Worm (Caenorhabditis elegans): ENCODE data around the gene tim-1.

Gene tim-1

ce11 chrIII:12247329-12247728 lies 2.6 kb downstream of the tim-1 start:
- TF ChIP-seq ets-7 (tag; optimal IDR thresholded peaks at IDR 0.05) = no peak
- TF ChIP-seq aly-1 (tag; optimal IDR thresholded peaks at IDR 0.05) = no peak
- TF ChIP-seq tra-4 (tag; optimal IDR thresholded peaks at IDR 0.05) = no peak
- TF ChIP-seq ceh-36 (tag; optimal IDR thresholded peaks at IDR 0.05) = no peak
- no peak for TF ChIP-seq B0310.2 (tag; optimal IDR thresholded peaks at IDR 0.05)
- no peak for TF ChIP-seq sea-1 (GFP tag; conservative IDR thresholded peaks at IDR 0.05)
- TF ChIP-seq pes-1 (GFP tag; IDR thresholded peaks at IDR 0.05) = no peak
- TF ChIP-seq F13C5.2 (tag; optimal IDR thresholded peaks at IDR 0.05) = no peak
- TF ChIP-seq hmg-4 (GFP tag; optimal IDR thresholded peaks at IDR 0.05) = no peak
- TF ChIP-seq hmbx-1 (tag; optimal IDR thresholded peaks at IDR 0.05) = no peak
- no peak for TF ChIP-seq ceh-13 (GFP tag; optimal IDR thresholded peaks at IDR 0.05)
- TF ChIP-seq ama-1 (optimal IDR thresholded peaks at IDR 0.05) = no peak
- no peak for TF ChIP-seq flt-1 (GFP tag; IDR thresholded peaks at IDR 0.05)
- no peak for TF ChIP-seq scrt-1 (GFP tag; IDR thresholded peaks at IDR 0.05)
- TF ChIP-seq tbx-37 (GFP tag; conservative IDR thresholded peaks at IDR 0.05) = no peak
- TF ChIP-seq tbx-11 (GFP tag; IDR thresholded peaks at IDR 0.05) = no peak
- TF ChIP-seq hnd-1 (tag; optimal IDR thresholded peaks at IDR 0.05) = no peak

- TF ChIP-seq hnd-1 (tag; optimal IDR thresholded peaks at IDR 0.05) (no peak), F13C5.2 (tag; optimal IDR thresholded peaks at IDR 0.05) (no peak), ceh-36 (tag; optimal IDR thresholded peaks at IDR 0.05) (no peak), hmg-4 (GFP tag; optimal IDR thresholded peaks at IDR 0.05) (no peak), tbx-37 (GFP tag; conservative IDR thresholded peaks at IDR 0.05) (no peak), aly-1 (tag; optimal IDR thresholded peaks at IDR 0.05) (no peak), sea-1 (GFP tag; conservative IDR thresholded peaks at IDR 0.05) (no peak), pes-1 (GFP tag; IDR thresholded peaks at IDR 0.05) (no peak), hmbx-1 (tag; optimal IDR thresholded peaks at IDR 0.05) (no peak), flt-1 (GFP tag; IDR thresholded peaks at IDR 0.05) (no peak), scrt-1 (GFP tag; IDR thresholded peaks at IDR 0.05) (no peak), ama-1 (optimal IDR thresholded peaks at IDR 0.05) (no peak), ets-7 (tag; optimal IDR thresholded peaks at IDR 0.05) (no peak), ceh-13 (GFP tag; optimal IDR thresholded peaks at IDR 0.05) (no peak), tbx-11 (GFP tag; IDR thresholded peaks at IDR 0.05) (no peak), tra-4 (tag; optimal IDR thresholded peaks at IDR 0.05) (no peak), B0310.2 (tag; optimal IDR thresholded peaks at IDR 0.05) (no peak)
Observed at ce11 chrIII:12245570-12245969, 4.4 kb downstream of the tim-1 start.

- TF ChIP-seq ama-1 (optimal IDR thresholded peaks at IDR 0.05) = no peak
- TF ChIP-seq hmg-4 (GFP tag; optimal IDR thresholded peaks at IDR 0.05) = no peak
- TF ChIP-seq B0310.2 (tag; optimal IDR thresholded peaks at IDR 0.05) = no peak
- no peak for TF ChIP-seq flt-1 (GFP tag; IDR thresholded peaks at IDR 0.05)
- TF ChIP-seq F13C5.2 (tag; optimal IDR thresholded peaks at IDR 0.05) = no peak
- no peak for TF ChIP-seq hmbx-1 (tag; optimal IDR thresholded peaks at IDR 0.05)
- TF ChIP-seq tbx-11 (GFP tag; IDR thresholded peaks at IDR 0.05) = no peak
- TF ChIP-seq ceh-13 (GFP tag; optimal IDR thresholded peaks at IDR 0.05) = no peak
- no peak for TF ChIP-seq ceh-36 (tag; optimal IDR thresholded peaks at IDR 0.05)
- no peak for TF ChIP-seq aly-1 (tag; optimal IDR thresholded peaks at IDR 0.05)
- TF ChIP-seq scrt-1 (GFP tag; IDR thresholded peaks at IDR 0.05) = no peak
Observed at ce11 chrIII:12235914-12236313, 14.1 kb downstream of the tim-1 start, which contains the start of the genes grl-15 and fbxa-89. Gene grl-15, minus strand, starts transcription at chrIII:12236014. Gene fbxa-89, plus strand, starts transcription at chrIII:12236184.

- TF ChIP-seq scrt-1 (GFP tag; IDR thresholded peaks at IDR 0.05) (no peak), ets-7 (tag; optimal IDR thresholded peaks at IDR 0.05) (no peak), sea-1 (GFP tag; conservative IDR thresholded peaks at IDR 0.05) (no peak), F13C5.2 (tag; optimal IDR thresholded peaks at IDR 0.05) (no peak)
Observed at ce11 chrIII:12235359-12235758, 14.6 kb downstream of the tim-1 start.

- TF ChIP-seq aly-1 (tag; optimal IDR thresholded peaks at IDR 0.05) (no peak), tbx-11 (GFP tag; IDR thresholded peaks at IDR 0.05) (no peak), tbx-37 (GFP tag; conservative IDR thresholded peaks at IDR 0.05) (no peak), hmbx-1 (tag; optimal IDR thresholded peaks at IDR 0.05) (no peak), B0310.2 (tag; optimal IDR thresholded peaks at IDR 0.05) (no peak), sea-1 (GFP tag; conservative IDR thresholded peaks at IDR 0.05) (no peak), hnd-1 (tag; optimal IDR thresholded peaks at IDR 0.05) (no peak), scrt-1 (GFP tag; IDR thresholded peaks at IDR 0.05) (no peak), hmg-4 (GFP tag; optimal IDR thresholded peaks at IDR 0.05) (no peak), F13C5.2 (tag; optimal IDR thresholded peaks at IDR 0.05) (no peak), ets-7 (tag; optimal IDR thresholded peaks at IDR 0.05) (no peak), pes-1 (GFP tag; IDR thresholded peaks at IDR 0.05) (no peak), flt-1 (GFP tag; IDR thresholded peaks at IDR 0.05) (no peak), tra-4 (tag; optimal IDR thresholded peaks at IDR 0.05) (no peak), ceh-36 (tag; optimal IDR thresholded peaks at IDR 0.05) (no peak), ama-1 (optimal IDR thresholded peaks at IDR 0.05) (no peak), ceh-13 (GFP tag; optimal IDR thresholded peaks at IDR 0.05) (no peak)
Observed at ce11 chrIII:12233493-12233892, 16.5 kb downstream of the tim-1 start.

- TF ChIP-seq sea-1 (GFP tag; conservative IDR thresholded peaks at IDR 0.05) (no peak), hmbx-1 (tag; optimal IDR thresholded peaks at IDR 0.05) (no peak), ceh-13 (GFP tag; optimal IDR thresholded peaks at IDR 0.05) (no peak), tbx-11 (GFP tag; IDR thresholded peaks at IDR 0.05) (no peak), hnd-1 (tag; optimal IDR thresholded peaks at IDR 0.05) (no peak), ceh-36 (tag; optimal IDR thresholded peaks at IDR 0.05) (no peak), pes-1 (GFP tag; IDR thresholded peaks at IDR 0.05) (no peak), ama-1 (optimal IDR thresholded peaks at IDR 0.05) (no peak), B0310.2 (tag; optimal IDR thresholded peaks at IDR 0.05) (no peak), aly-1 (tag; optimal IDR thresholded peaks at IDR 0.05) (no peak), tbx-37 (GFP tag; conservative IDR thresholded peaks at IDR 0.05) (no peak), hmg-4 (GFP tag; optimal IDR thresholded peaks at IDR 0.05) (no peak), scrt-1 (GFP tag; IDR thresholded peaks at IDR 0.05) (no peak), ets-7 (tag; optimal IDR thresholded peaks at IDR 0.05) (no peak), tra-4 (tag; optimal IDR thresholded peaks at IDR 0.05) (no peak), F13C5.2 (tag; optimal IDR thresholded peaks at IDR 0.05) (no peak)
Observed at ce11 chrIII:12231539-12231938, 18.4 kb downstream of the tim-1 start.

- TF ChIP-seq scrt-1 (GFP tag; IDR thresholded peaks at IDR 0.05) (no peak), ceh-36 (tag; optimal IDR thresholded peaks at IDR 0.05) (peak; percentile 92), hnd-1 (tag; optimal IDR thresholded peaks at IDR 0.05) (no peak), aly-1 (tag; optimal IDR thresholded peaks at IDR 0.05) (no peak)
Observed at ce11 chrIII:12230195-12230594, 19.8 kb downstream of the tim-1 start.
